Worm (Caenorhabditis elegans) whole organism, L3 larva: ENCODE measurements around the gene C35A5.6.

Experiments used
- R02D3.7 ChIP-seq: fragments of 150-350 bp; optimal IDR thresholded peaks from 2 replicates; lab custom pipeline; 2014; ENCODE audit warnings: missing biosample characterization, missing genetic modification characterization
- ZK546.5 ChIP-seq: sonication (generic microtip); optimal IDR thresholded peaks from 2 replicates; lab custom pipeline; 2017; ENCODE audit warnings: missing biosample characterization, missing genetic modification characterization
- eor-1 ChIP-seq, 2 experiments: fragments of 150-350 bp; optimal IDR thresholded peaks; 2 replicates each; lab custom pipeline; 2014 to 2018; ENCODE audit warnings: missing biosample characterization in 2 of 2, missing genetic modification characterization in 2 of 2
- jun-1 ChIP-seq: fragments of 150-350 bp; optimal IDR thresholded peaks from 2 replicates; lab custom pipeline; 2014; ENCODE audit warnings: missing biosample characterization, missing genetic modification reagents, missing genetic modification characterization
- lin-15B ChIP-seq: fragments of 150-350 bp; optimal IDR thresholded peaks from 2 replicates; lab custom pipeline; 2014; ENCODE audit warnings: missing biosample characterization, missing genetic modification characterization
- lin-39 ChIP-seq: fragments of 150-350 bp; optimal IDR thresholded peaks from 2 replicates; lab custom pipeline; 2018; ENCODE audit warnings: missing biosample characterization, missing genetic modification reagents, missing genetic modification characterization
- nhr-11 ChIP-seq: fragments of 150-350 bp; optimal IDR thresholded peaks from 2 replicates; lab custom pipeline; 2014; ENCODE audit warnings: missing biosample characterization, missing genetic modification characterization
- nhr-237 ChIP-seq: fragments of 150-350 bp; optimal IDR thresholded peaks from 2 replicates; lab custom pipeline; 2014; ENCODE audit warnings: missing biosample characterization, missing genetic modification characterization
- nhr-25 ChIP-seq: sonication (generic microtip); optimal IDR thresholded peaks from 2 replicates; lab custom pipeline; 2017; ENCODE audit warnings: missing biosample characterization, missing genetic modification characterization
- pqm-1 ChIP-seq: fragments of 150-350 bp; optimal IDR thresholded peaks from 2 replicates; lab custom pipeline; 2017; ENCODE audit warnings: missing biosample characterization, missing genetic modification characterization, inconsistent platforms
- sea-2 ChIP-seq: fragments of 150-350 bp; sonication (generic microtip); optimal IDR thresholded peaks from 4 replicates; lab custom pipeline; 2014; ENCODE audit warnings: missing biosample characterization, missing genetic modification reagents, missing genetic modification characterization
- snpc-4 ChIP-seq: fragments of 150-350 bp; optimal IDR thresholded peaks from 2 replicates; lab custom pipeline; 2014; ENCODE audit warnings: missing biosample characterization, missing genetic modification characterization
- unc-62 ChIP-seq: fragments of 150-350 bp; sonication (generic microtip); optimal IDR thresholded peaks from 4 replicates; lab custom pipeline; 2014; ENCODE audit warnings: missing biosample characterization, missing genetic modification reagents, missing genetic modification characterization

DNA sequence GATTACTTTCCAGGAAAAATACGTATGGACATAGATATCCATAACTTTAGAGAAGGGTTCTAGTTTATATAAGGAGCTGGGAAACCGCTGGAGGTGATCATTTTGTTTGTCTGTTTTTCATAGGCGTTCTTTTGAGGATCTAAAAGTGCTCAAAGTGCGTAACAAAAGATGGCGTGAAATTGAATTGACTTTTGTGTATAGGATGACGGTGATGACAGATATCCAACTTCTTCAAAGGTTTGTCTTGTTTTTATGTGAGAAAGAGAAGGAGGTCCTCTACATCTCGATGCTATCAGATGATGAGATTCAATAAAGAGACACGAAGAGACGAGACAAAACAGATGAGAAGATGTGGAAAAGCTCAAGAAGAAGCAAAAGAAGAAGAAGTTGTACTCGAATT, 7.8 kb downstream of the C35A5.6 start:
- no peak for TF ChIP-seq nhr-25 (tag; lab: Kevin White, UChicago)
- no peak for TF ChIP-seq nhr-11 (tag; lab: Kevin White, UChicago)
- TF ChIP-seq sea-2 (GFP tag; lab: Kevin White, UChicago), result no peak
- TF ChIP-seq eor-1 (tag; optimal IDR thresholded peaks at IDR 0.05; lab: Kevin White, UChicago), result no peak
- TF ChIP-seq snpc-4 (tag; lab: Kevin White, UChicago), result no peak
- no peak for TF ChIP-seq pqm-1 (tag; lab: Kevin White, UChicago)
- no peak for TF ChIP-seq jun-1 (tag; lab: Kevin White, UChicago)
- TF ChIP-seq unc-62, result no peak
- TF ChIP-seq ZK546.5, result no peak
- no peak for TF ChIP-seq lin-39 (tag; lab: Kevin White, UChicago)
- no peak for TF ChIP-seq lin-15B (tag; lab: Kevin White, UChicago)
- TF ChIP-seq nhr-237 (tag; lab: Kevin White, UChicago), result no peak
- no peak for TF ChIP-seq R02D3.7 (tag; lab: Kevin White, UChicago)
